Worm (Caenorhabditis elegans): ENCODE measurements around the gene Y49E10.18.

DNA sequence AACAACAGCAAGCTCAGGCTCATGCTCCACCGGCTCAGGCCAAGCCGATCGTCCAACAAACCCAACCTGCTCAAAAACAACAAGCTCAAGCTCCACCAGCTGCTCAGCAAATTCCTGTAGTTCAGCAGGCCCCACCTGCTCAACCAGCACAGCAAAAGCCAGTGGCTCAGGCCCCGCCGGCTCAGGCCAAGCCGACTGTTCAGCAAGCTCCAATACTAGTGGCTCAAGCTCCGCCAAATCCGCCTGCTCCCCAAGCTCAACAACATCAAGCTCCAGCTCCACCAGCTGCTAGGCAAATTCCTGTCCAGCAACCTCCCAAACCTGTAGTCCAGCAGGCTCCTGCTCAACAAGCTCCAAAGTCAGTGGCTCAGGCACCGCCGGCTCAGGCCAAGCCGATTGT lies 23.9 kb upstream of the Y49E10.18 start:
- TF ChIP-seq dao-5 (tag; optimal IDR thresholded peaks at IDR 0.05) (no peak), W03F9.2 (tag; optimal IDR thresholded peaks at IDR 0.05) (no peak)
